Worm (Caenorhabditis elegans) whole organism, young adult: ENCODE measurements around the gene F46C5.10.

Experiments
- bed-1 ChIP-seq: fragments of 200-800 bp; sonication (Bioruptor generic); IDR thresholded peaks from 2 replicates; pipeline ENCODE4 v1.3.6; 2022; ENCODE audit warnings: missing genetic modification reagents, missing genetic modification characterization, missing compliant biosample characterization
- ceh-58 ChIP-seq: fragments of 200-800 bp; sonication (Bioruptor generic); IDR thresholded peaks from 2 replicates; pipeline ENCODE4 v1.3.6; 2022; ENCODE audit warnings: missing genetic modification characterization, missing compliant biosample characterization
- madf-8 ChIP-seq: fragments of 200-800 bp; sonication (Bioruptor generic); conservative IDR thresholded peaks from 2 replicates; pipeline ENCODE4 v1.3.6; 2022; ENCODE audit warnings: missing genetic modification reagents, missing genetic modification characterization, missing compliant biosample characterization
- ztf-26 ChIP-seq: sonication (generic microtip); optimal IDR thresholded peaks from 2 replicates; lab custom pipeline; 2017; ENCODE audit warnings: missing genetic modification characterization, missing compliant biosample characterization

DNA sequence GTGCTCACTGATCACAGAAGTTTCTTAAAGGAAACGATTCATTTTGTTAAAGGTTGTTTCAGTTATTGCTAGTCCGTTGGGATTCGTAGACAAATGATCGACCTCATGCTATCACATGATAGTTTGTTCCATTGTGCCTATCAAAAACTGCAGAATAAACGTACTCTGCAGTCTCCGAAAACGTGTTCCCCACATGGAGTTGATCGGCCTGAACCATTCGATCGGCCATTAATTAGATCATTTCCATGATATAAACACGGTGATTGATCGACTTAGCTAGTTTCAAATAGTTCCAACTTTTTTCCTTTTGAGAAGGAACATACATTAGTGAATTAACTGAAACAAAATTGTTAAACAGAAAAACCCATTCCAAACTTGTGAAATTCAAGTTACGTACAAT, 3.9 kb upstream of the F46C5.10 start:
- TF ChIP-seq bed-1 (GFP tag; lab: Robert Waterston, UW) (no peak), madf-8 (GFP tag; lab: Robert Waterston, UW) (no peak), ceh-58 (GFP tag; lab: Robert Waterston, UW) (no peak), ztf-26 (tag; lab: Kevin White, UChicago) (no peak)
